Worm (Caenorhabditis elegans): ENCODE measurements around the gene nrx-1.

Gene nrx-1

DNA sequence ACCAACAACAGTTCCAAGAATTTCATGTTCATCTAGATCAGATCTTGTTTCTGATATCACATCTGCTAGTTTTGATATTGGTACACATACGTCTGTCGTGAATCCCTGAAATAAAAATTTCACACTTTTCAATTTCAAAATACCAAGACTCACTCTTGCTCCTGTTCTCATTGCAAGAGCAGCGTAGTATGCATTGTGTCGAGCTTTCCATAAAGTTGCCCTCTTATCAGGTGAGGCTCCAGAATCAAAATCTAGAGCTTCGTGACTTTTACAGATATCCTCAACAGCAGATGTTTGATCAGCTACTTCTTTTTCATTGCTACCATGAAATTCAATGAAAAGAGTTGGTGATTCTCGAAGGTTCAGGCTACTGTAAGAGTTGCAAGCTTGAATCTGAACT is 64.2 kb downstream of the nrx-1 start, which contains the start of gene F32D8.11:
F32D8.11 (minus strand) TSS at position 101 of the 400 bp plus-strand sequence.
- TF ChIP-seq efl-1 (optimal IDR thresholded peaks at IDR 0.05) (no peak), efl-1 (GFP tag; optimal IDR thresholded peaks at IDR 0.05 in 1 of 2) (peak in 1 of 2 experiments; percentile 83), lin-15B (tag; optimal IDR thresholded peaks at IDR 0.05) (no peak)

ce11 chrV:10889774-10890173 is 65.0 kb downstream of the nrx-1 start:
- TF ChIP-seq egl-13 (tag; optimal IDR thresholded peaks at IDR 0.05) (no peak), unc-86 (tag; optimal IDR thresholded peaks at IDR 0.05) (no peak), lir-3 (tag; optimal IDR thresholded peaks at IDR 0.05; ENCODE audit: poor library complexity) (no peak), nhr-19 (GFP tag; conservative IDR thresholded peaks at IDR 0.05) (peak; percentile 9; the same call in 1 of the 2 replicates), nhr-90 (tag; optimal IDR thresholded peaks at IDR 0.05; ENCODE audit: poor library complexity) (no peak), lin-13 (GFP tag; optimal IDR thresholded peaks at IDR 0.05) (no peak), ceh-82 (tag; optimal IDR thresholded peaks at IDR 0.05) (no peak), ceh-90 (tag; optimal IDR thresholded peaks at IDR 0.05) (no peak)

- TF ChIP-seq nhr-47 (tag; optimal IDR thresholded peaks at IDR 0.05) (peak; percentile 36), nhr-84 (tag; optimal IDR thresholded peaks at IDR 0.05) (no peak), snu-23 (GFP tag; optimal IDR thresholded peaks at IDR 0.05) (peak; percentile 84), pag-3 (tag; optimal IDR thresholded peaks at IDR 0.05; ENCODE audit: borderline replicate concordance, insufficient read depth) (no peak), rnt-1 (tag; optimal IDR thresholded peaks at IDR 0.05) (peak; percentile 37), dsc-1 (tag; optimal IDR thresholded peaks at IDR 0.05) (peak; percentile 19), hlh-17 (GFP tag; optimal IDR thresholded peaks at IDR 0.05; ENCODE audit: borderline replicate concordance) (no peak), sptf-1 (tag; optimal IDR thresholded peaks at IDR 0.05) (no peak), elt-2 (tag; optimal IDR thresholded peaks at IDR 0.05) (peak; percentile 42), unc-86 (tag; optimal IDR thresholded peaks at IDR 0.05) (no peak), C34B4.2 (tag; optimal IDR thresholded peaks at IDR 0.05) (no peak), dpl-1 (GFP tag; optimal IDR thresholded peaks at IDR 0.05) (peak in 2 of 3 experiments; percentile 11 to 17), ceh-63 (GFP tag; optimal IDR thresholded peaks at IDR 0.05) (no peak), ceh-82 (tag; optimal IDR thresholded peaks at IDR 0.05) (peak in 1 of 3 experiments; percentile 22), nhr-19 (GFP tag; conservative IDR thresholded peaks at IDR 0.05) (peak; percentile 74), nhr-20 (tag; optimal IDR thresholded peaks at IDR 0.05) (peak; percentile 82), efl-1 (optimal IDR thresholded peaks at IDR 0.05) (peak; percentile 68 to 81), efl-1 (GFP tag; optimal IDR thresholded peaks at IDR 0.05 in 1 of 2) (peak; percentile 18 to 95), tbx-2 (tag; optimal IDR thresholded peaks at IDR 0.05) (no peak), ceh-90 (tag; optimal IDR thresholded peaks at IDR 0.05) (no peak), nhr-12 (tag; optimal IDR thresholded peaks at IDR 0.05) (no peak), lin-35 (GFP tag; optimal IDR thresholded peaks at IDR 0.05) (peak; percentile 23 to 59), unc-130 (tag; optimal IDR thresholded peaks at IDR 0.05) (peak; percentile 57), nhr-237 (tag; optimal IDR thresholded peaks at IDR 0.05) (no peak), elt-3 (tag; optimal IDR thresholded peaks at IDR 0.05) (peak in 2 of 6 experiments; percentile 41 to 62), nhr-76 (tag; optimal IDR thresholded peaks at IDR 0.05) (no peak), ztf-11 (tag; optimal IDR thresholded peaks at IDR 0.05) (no peak), lin-39 (tag; optimal IDR thresholded peaks at IDR 0.05) (no peak), efl-3 (GFP tag; optimal IDR thresholded peaks at IDR 0.05) (no peak), nhr-90 (tag; optimal IDR thresholded peaks at IDR 0.05; ENCODE audit: poor library complexity) (peak; percentile 41), ceh-8 (GFP tag; optimal IDR thresholded peaks at IDR 0.05) (no peak), zag-1 (tag; optimal IDR thresholded peaks at IDR 0.05) (no peak), aly-2 (tag; optimal IDR thresholded peaks at IDR 0.05) (no peak), alr-1 (tag; optimal IDR thresholded peaks at IDR 0.05; ENCODE audit: borderline replicate concordance) (no peak), nhr-77 (tag; optimal IDR thresholded peaks at IDR 0.05) (no peak), lsy-2 (tag; optimal IDR thresholded peaks at IDR 0.05) (peak; percentile 33 to 45), egl-13 (tag; optimal IDR thresholded peaks at IDR 0.05) (no peak), swsn-7 (tag; optimal IDR thresholded peaks at IDR 0.05) (peak; percentile 44), unc-62 (GFP tag; optimal IDR thresholded peaks at IDR 0.05) (no peak), pqm-1 (tag; optimal IDR thresholded peaks at IDR 0.05) (no peak), fos-1 (tag; optimal IDR thresholded peaks at IDR 0.05) (no peak), unc-30 (tag; optimal IDR thresholded peaks at IDR 0.05) (no peak), xbp-1 (tag; optimal IDR thresholded peaks at IDR 0.05) (no peak), lin-13 (GFP tag; optimal IDR thresholded peaks at IDR 0.05) (peak; percentile 9), C16A3.4 (tag; optimal IDR thresholded peaks at IDR 0.05) (peak; percentile 35)
These were observed 66.2 kb downstream of the nrx-1 start, which contains the start of gene F32D8.12 for ce11 chrV:10890980-10891379. F32D8.12 (minus strand) TSS chrV:10891027.
